Fruit fly (Drosophila melanogaster) S2 (cell line): Measurements from ENCODE around the gene VhaAC39-1.

Experiments used
- CG8478 ChIP-seq: fragments of >200 bp; optimal IDR thresholded peaks from 2 replicates; lab custom pipeline; 2018
- CTCF ChIP-seq, 2 experiments: fragments of >200 bp; optimal IDR thresholded peaks; 2 replicates each; lab custom pipeline; 2018

DNA sequence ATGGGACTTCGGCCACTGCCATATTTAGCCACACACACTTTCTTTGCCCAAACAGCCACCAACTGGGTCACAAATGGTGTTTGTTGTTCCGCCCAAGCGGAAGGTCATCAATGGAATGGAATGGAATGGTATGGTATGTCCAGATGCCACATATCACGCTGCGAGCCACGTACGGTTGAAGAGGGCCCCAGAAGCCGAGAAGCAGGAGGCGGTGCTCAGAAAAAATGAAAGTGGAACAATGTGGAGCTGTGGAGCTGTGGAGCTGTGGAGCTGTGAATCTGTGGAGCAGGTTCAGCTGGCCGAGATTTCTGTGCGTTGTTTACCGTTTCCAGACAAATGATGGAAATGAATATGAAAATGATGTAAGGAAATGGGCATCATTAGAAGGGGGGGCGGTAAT lies 6.2 kb downstream of the VhaAC39-1 start:
- TF ChIP-seq CTCF (optimal IDR thresholded peaks at IDR 0.05; lab: Kevin White, UChicago), result no peak
- no peak for TF ChIP-seq CG8478 (lab: Kevin White, UChicago)
